Fruit fly (Drosophila melanogaster) whole organism, embryonic: ENCODE results near the gene CG13313.
A peak's percentile ranks its signal among the peaks of the same experiment; 100 is the strongest.

ENCODE experiments used
- C15 ChIP-seq: fragments of 200-800 bp; sonication (Bioruptor generic); IDR thresholded peaks from 3 replicates; pipeline ENCODE4 v1.3.6; 2022; ENCODE audit warnings: missing biosample characterization, missing genetic modification characterization
- CG10147 ChIP-seq: fragments of 200-800 bp; sonication (Bioruptor generic); optimal IDR thresholded peaks from 2 replicates; lab custom pipeline; 2019; ENCODE audit warnings: missing biosample characterization, mild to moderate bottlenecking, missing genetic modification characterization, moderate library complexity
- CG10959 ChIP-seq: fragments of 200-800 bp; sonication (Bioruptor generic); IDR thresholded peaks from 2 replicates; pipeline ENCODE4 v1.3.6; 2022; ENCODE audit warnings: missing biosample characterization, missing genetic modification characterization
- CG11085 ChIP-seq: fragments of 200-800 bp; sonication (Bioruptor generic); IDR thresholded peaks from 2 replicates; pipeline ENCODE4 v1.3.6; 2022; ENCODE audit warnings: missing biosample characterization, missing genetic modification characterization
- CG11696 ChIP-seq: fragments of 200-800 bp; sonication (Bioruptor generic); IDR thresholded peaks from 2 replicates; pipeline ENCODE4 v1.3.6; 2022; ENCODE audit warnings: missing biosample characterization, missing genetic modification characterization
- CG12155 ChIP-seq: fragments of 200-800 bp; sonication (Bioruptor generic); optimal IDR thresholded peaks from 3 replicates; lab custom pipeline; 2016; ENCODE audit warnings: missing biosample characterization, missing genetic modification characterization
- CG1529 ChIP-seq: fragments of 200-800 bp; sonication (Bioruptor generic); optimal IDR thresholded peaks from 3 replicates; lab custom pipeline; 2018; ENCODE audit warnings: missing biosample characterization, missing genetic modification characterization
- CG16779 ChIP-seq: fragments of 200-800 bp; sonication (Bioruptor generic); IDR thresholded peaks from 2 replicates; pipeline ENCODE4 v1.3.6; 2022; ENCODE audit warnings: missing biosample characterization, missing genetic modification characterization
- CG17802 ChIP-seq: fragments of 200-800 bp; sonication (Bioruptor generic); optimal IDR thresholded peaks from 2 replicates; lab custom pipeline; 2018; ENCODE audit warnings: missing biosample characterization, mild to moderate bottlenecking, missing genetic modification characterization, moderate library complexity
- CG1792 ChIP-seq: fragments of 200-800 bp; sonication (Bioruptor generic); optimal IDR thresholded peaks from 2 replicates; lab custom pipeline; 2016; ENCODE audit warnings: missing biosample characterization, missing genetic modification characterization
- CG18599 ChIP-seq: fragments of 200-800 bp; sonication (Bioruptor generic); optimal IDR thresholded peaks from 3 replicates; lab custom pipeline; 2017; ENCODE audit warnings: missing biosample characterization, missing genetic modification characterization, mild to moderate bottlenecking, moderate library complexity, missing genetic modification reagents
- CG31365 ChIP-seq: fragments of 200-800 bp; sonication (Bioruptor generic); optimal IDR thresholded peaks from 2 replicates; lab custom pipeline; 2018; ENCODE audit warnings: missing biosample characterization, mild to moderate bottlenecking, missing genetic modification characterization
- CG34224 ChIP-seq: fragments of 200-800 bp; sonication (Bioruptor generic); IDR thresholded peaks from 3 replicates; pipeline ENCODE4 v1.3.6; 2022; ENCODE audit warnings: missing biosample characterization, missing genetic modification characterization; ENCODE audit not compliant: partially characterized antibody
- CG3838 ChIP-seq: fragments of 200-800 bp; sonication (Bioruptor generic); optimal IDR thresholded peaks from 3 replicates; lab custom pipeline; 2016; ENCODE audit warnings: missing biosample characterization, missing genetic modification characterization
- CG7745 ChIP-seq: fragments of 200-800 bp; sonication (Bioruptor generic); optimal IDR thresholded peaks from 2 replicates; lab custom pipeline; 2018; ENCODE audit warnings: missing biosample characterization, mild to moderate bottlenecking, missing genetic modification characterization, moderate library complexity
- CG7963 ChIP-seq: fragments of 200-800 bp; sonication (Bioruptor generic); IDR thresholded peaks from 3 replicates; pipeline ENCODE4 v1.3.6; 2022; ENCODE audit warnings: missing biosample characterization, missing genetic modification characterization; ENCODE audit not compliant: partially characterized antibody
- CG9817 ChIP-seq: fragments of 200-800 bp; sonication (Bioruptor generic); optimal IDR thresholded peaks from 2 replicates; lab custom pipeline; 2018; ENCODE audit warnings: missing biosample characterization, mild to moderate bottlenecking, missing genetic modification characterization, moderate library complexity
- HHEX ChIP-seq: fragments of 200-800 bp; sonication (Bioruptor generic); optimal IDR thresholded peaks from 3 replicates; lab custom pipeline; 2017; ENCODE audit warnings: missing biosample characterization, mild to moderate bottlenecking, missing genetic modification characterization, missing genetic modification reagents
- Hr39 ChIP-seq: fragments of >200 bp; optimal IDR thresholded peaks from 2 replicates; lab custom pipeline; 2017
- Hr51 ChIP-seq, 2 experiments: fragments of 200-800 bp; sonication (Bioruptor generic); optimal IDR thresholded peaks; 2 replicates in 1 of 2; 3 replicates in 1 of 2; lab custom pipeline; 2016 to 2018; ENCODE audit warnings: missing biosample characterization in 2 of 2, missing genetic modification characterization in 2 of 2, mild to moderate bottlenecking in 1 of 2, moderate library complexity in 1 of 2
- Hsf ChIP-seq: fragments of 200-800 bp; sonication (Bioruptor generic); optimal IDR thresholded peaks from 3 replicates; lab custom pipeline; 2016; ENCODE audit warnings: missing biosample characterization, missing genetic modification characterization
- Kr ChIP-seq: fragments of 200-800 bp; sonication (Bioruptor generic); optimal IDR thresholded peaks from 2 replicates; lab custom pipeline; 2017; ENCODE audit warnings: missing biosample characterization, mild to moderate bottlenecking, missing genetic modification characterization
- Mad ChIP-seq: fragments of 200-800 bp; sonication (Bioruptor generic); optimal IDR thresholded peaks from 2 replicates; lab custom pipeline; 2016; ENCODE audit warnings: missing biosample characterization, missing genetic modification characterization
- Med ChIP-seq: fragments of 200-800 bp; sonication (Bioruptor generic); peaks from one replicate; lab custom pipeline; 2016; ENCODE audit warnings: missing biosample characterization, missing genetic modification characterization, mild to moderate bottlenecking, inconsistent platforms, moderate library complexity
- Oaz ChIP-seq: fragments of 200-800 bp; sonication (Bioruptor generic); IDR thresholded peaks from 2 replicates; pipeline ENCODE4 v1.3.6; 2022; ENCODE audit warnings: missing biosample characterization, missing genetic modification characterization
- Sin3A ChIP-seq: fragments of >200 bp; optimal IDR thresholded peaks from 2 replicates; lab custom pipeline; 2018
- Tbp ChIP-seq: fragments of >200 bp; optimal IDR thresholded peaks from 2 replicates; lab custom pipeline; 2018; ENCODE audit warnings: missing biosample characterization, missing genetic modification characterization
- ab ChIP-seq: fragments of 200-800 bp; sonication (Bioruptor generic); optimal IDR thresholded peaks from 2 replicates; lab custom pipeline; 2016; ENCODE audit warnings: missing biosample characterization, missing genetic modification characterization
- amos ChIP-seq: fragments of 200-800 bp; sonication (Bioruptor generic); IDR thresholded peaks from 2 replicates; pipeline ENCODE4 v1.3.6; 2022; ENCODE audit warnings: missing biosample characterization, missing genetic modification characterization; ENCODE audit not compliant: partially characterized antibody
- bsh ChIP-seq, 2 experiments: fragments of 200-800 bp; sonication (Bioruptor generic); optimal IDR thresholded peaks; 2 replicates each; lab custom pipeline; 2017 to 2018; ENCODE audit warnings: mild to moderate bottlenecking in 2 of 2, missing biosample characterization in 2 of 2, missing genetic modification characterization in 2 of 2, moderate library complexity in 1 of 2
- cad ChIP-seq: fragments of >200 bp; optimal IDR thresholded peaks from 2 replicates; lab custom pipeline; 2017; ENCODE audit warnings: missing biosample characterization, missing genetic modification characterization
- corto ChIP-seq: fragments of 200-800 bp; sonication (Bioruptor generic); optimal IDR thresholded peaks from 2 replicates; lab custom pipeline; 2016; ENCODE audit warnings: missing biosample characterization, mild to moderate bottlenecking, missing genetic modification characterization, moderate library complexity
- crol ChIP-seq: fragments of 200-800 bp; sonication (Bioruptor generic); IDR thresholded peaks from 2 replicates; pipeline ENCODE4 v1.3.6; 2022; ENCODE audit warnings: missing biosample characterization, missing genetic modification characterization
- crp ChIP-seq, 2 experiments: fragments of 200-800 bp; sonication (Bioruptor generic); optimal IDR thresholded peaks; 2 replicates in 1 of 2; 3 replicates in 1 of 2; lab custom pipeline; 2017; ENCODE audit warnings: missing biosample characterization in 2 of 2, missing genetic modification characterization in 2 of 2, mild to moderate bottlenecking in 1 of 2, moderate library complexity in 1 of 2
- fu2 ChIP-seq: fragments of 200-800 bp; sonication (Bioruptor generic); optimal IDR thresholded peaks from 2 replicates; lab custom pipeline; 2016; ENCODE audit warnings: missing biosample characterization, missing genetic modification characterization
- gce ChIP-seq: fragments of 200-800 bp; sonication (Bioruptor generic); IDR thresholded peaks from 3 replicates; pipeline ENCODE4 v1.3.6; 2022; ENCODE audit warnings: missing biosample characterization, missing genetic modification characterization
- grau ChIP-seq: fragments of 200-800 bp; optimal IDR thresholded peaks from 3 replicates; lab custom pipeline; 2019; ENCODE audit warnings: missing biosample characterization, mild to moderate bottlenecking, missing genetic modification characterization, moderate library complexity
- lab ChIP-seq: fragments of 200-800 bp; sonication (Bioruptor generic); optimal IDR thresholded peaks from 3 replicates; lab custom pipeline; 2017; ENCODE audit warnings: missing biosample characterization, missing genetic modification characterization, mild to moderate bottlenecking, moderate library complexity, missing genetic modification reagents
- lov ChIP-seq, 2 experiments: fragments of 200-800 bp in 1 of 2; fragments of >200 bp in 1 of 2; sonication (Bioruptor generic) in 1 of 2; IDR thresholded peaks in 1 of 2; optimal IDR thresholded peaks in 1 of 2; 2 replicates in 1 of 2; 3 replicates in 1 of 2; pipeline versions ENCODE4 v1.3.6 to Lab custom; 2017 to 2022; ENCODE audit warnings: missing biosample characterization in 1 of 2, missing genetic modification characterization in 1 of 2
- luna ChIP-seq: fragments of 200-800 bp; sonication (Bioruptor generic); optimal IDR thresholded peaks from 2 replicates; lab custom pipeline; 2016; ENCODE audit warnings: missing biosample characterization, missing genetic modification characterization
- nerfin-2 ChIP-seq: fragments of 200-800 bp; sonication (Bioruptor generic); IDR thresholded peaks from 2 replicates; pipeline ENCODE4 v1.3.6; 2022; ENCODE audit warnings: missing biosample characterization, missing genetic modification characterization; ENCODE audit not compliant: partially characterized antibody
- oc ChIP-seq: fragments of 200-800 bp; sonication (Bioruptor generic); optimal IDR thresholded peaks from 2 replicates; lab custom pipeline; 2018; ENCODE audit warnings: missing biosample characterization, mild to moderate bottlenecking, missing genetic modification characterization, moderate library complexity
- peb ChIP-seq: fragments of 200-800 bp; sonication (Bioruptor generic); IDR thresholded peaks from 2 replicates; pipeline ENCODE4 v1.3.6; 2022; ENCODE audit warnings: missing biosample characterization, missing genetic modification characterization
- prd ChIP-seq, 3 experiments: fragments of >200 bp in 2 of 3; fragments of 200-800 bp in 1 of 3; sonication (Bioruptor generic) in 1 of 3; optimal IDR thresholded peaks in 2 of 3; IDR thresholded peaks in 1 of 3; 2 replicates in 2 of 3; 3 replicates in 1 of 3; pipeline versions ENCODE4 v1.3.6 to Lab custom; 2017 to 2022; ENCODE audit warnings: missing biosample characterization in 1 of 3, missing genetic modification characterization in 1 of 3
- pum ChIP-seq: fragments of 200-800 bp; sonication (Bioruptor generic); optimal IDR thresholded peaks from 2 replicates; lab custom pipeline; 2016; ENCODE audit warnings: missing biosample characterization, missing genetic modification characterization
- rib ChIP-seq: fragments of 200-800 bp; sonication (Bioruptor generic); IDR thresholded peaks from 2 replicates; pipeline ENCODE4 v1.3.6; 2022; ENCODE audit warnings: missing biosample characterization, missing genetic modification characterization
- slbo ChIP-seq: fragments of 200-800 bp; sonication (Bioruptor generic); IDR thresholded peaks from 2 replicates; pipeline ENCODE4 v1.3.6; 2022; ENCODE audit warnings: missing biosample characterization, missing genetic modification characterization
- stc ChIP-seq: fragments of 200-800 bp; sonication (Bioruptor generic); IDR thresholded peaks from 2 replicates; pipeline ENCODE4 v1.3.6; 2022; ENCODE audit warnings: missing biosample characterization, missing genetic modification characterization

Gene CG13313

dm6 chr3L:8953199-8953956, 5.3 kb upstream of the CG13313 start (continued):
- TF ChIP-seq CG17802 (tag; lab: Kevin White, UChicago) (no peak), Tbp (GFP tag; lab: Kevin White, UChicago) (no peak), lab (GFP tag; lab: Kevin White, UChicago) (peak; percentile 72), luna (no peak), crp (GFP tag; optimal IDR thresholded peaks at IDR 0.05; lab: Kevin White, UChicago) (peak in 1 of 2 experiments; percentile 52), CG31365 (tag; lab: Kevin White, UChicago) (no peak), Oaz (GFP tag; lab: Robert Waterston, UW) (no peak; the same call in 1 of the 2 replicates), grau (tag; lab: Kevin White, UChicago) (peak; percentile 76), Med (GFP tag; lab: Kevin White, UChicago) (peak; percentile 82), ab (GFP tag; lab: Kevin White, UChicago) (no peak), CG7963 (GFP tag; lab: Robert Waterston, UW) (no peak), oc (tag; lab: Kevin White, UChicago) (peak; percentile 27), crol (GFP tag; lab: Robert Waterston, UW) (no peak), Hr51 (GFP tag; optimal IDR thresholded peaks at IDR 0.05; lab: Kevin White, UChicago) (peak in 1 of 2 experiments; percentile 82), gce (GFP tag; lab: Robert Waterston, UW) (no peak), CG12155 (GFP tag; lab: Kevin White, UChicago) (peak; percentile 87), corto (GFP tag; lab: Kevin White, UChicago) (no peak), CG34224 (GFP tag; lab: Robert Waterston, UW) (no peak), CG3838 (GFP tag; lab: Kevin White, UChicago) (no peak), C15 (GFP tag; lab: Robert Waterston, UW) (no peak), peb (GFP tag; lab: Robert Waterston, UW) (0 out of 2 replicates have a peak, but pooled peaks have one; percentile 6), nerfin-2 (GFP tag; lab: Robert Waterston, UW) (0 out of 2 replicates have a peak, but pooled peaks have one; percentile 48), rib (GFP tag; lab: Robert Waterston, UW) (no peak), CG7745 (tag; lab: Kevin White, UChicago) (no peak), Hsf (GFP tag; lab: Kevin White, UChicago) (peak; percentile 52), CG18599 (peak; percentile 82), prd (optimal IDR thresholded peaks at IDR 0.05; lab: Kevin White, UChicago) (no peak), prd (GFP tag; IDR thresholded peaks at IDR 0.05; lab: Robert Waterston, UW) (peak; percentile 40; the same call in 1 of the 3 replicates), CG16779 (GFP tag; lab: Robert Waterston, UW) (no peak), pum (peak; percentile 57), CG11085 (0 out of 2 replicates have a peak, but pooled peaks have one; percentile 19), CG10959 (GFP tag; lab: Robert Waterston, UW) (no peak), slbo (GFP tag; lab: Robert Waterston, UW) (peak; percentile 25), Kr (GFP tag; lab: Kevin White, UChicago) (no peak), HHEX (GFP tag; lab: Kevin White, UChicago) (peak; percentile 75), stc (GFP tag; lab: Robert Waterston, UW) (no peak), CG9817 (tag; lab: Kevin White, UChicago) (peak; percentile 55), Sin3A (lab: Kevin White, UChicago) (no peak), fu2 (GFP tag; lab: Kevin White, UChicago) (no peak), Hr39 (lab: Kevin White, UChicago) (no peak), CG1529 (GFP tag; lab: Kevin White, UChicago) (peak; percentile 42), Mad (GFP tag; lab: Kevin White, UChicago) (peak; percentile 48), CG10147 (GFP tag; lab: Kevin White, UChicago) (peak; percentile 62), CG1792 (GFP tag; lab: Kevin White, UChicago) (no peak), lov (optimal IDR thresholded peaks at IDR 0.05; lab: Kevin White, UChicago) (no peak), lov (GFP tag; IDR thresholded peaks at IDR 0.05; lab: Robert Waterston, UW) (no peak), amos (peak; percentile 42; the same call in 1 of the 2 replicates), cad (GFP tag; lab: Kevin White, UChicago) (no peak), bsh (GFP tag; optimal IDR thresholded peaks at IDR 0.05; lab: Kevin White, UChicago) (peak; percentile 64), CG11696 (GFP tag; lab: Robert Waterston, UW) (no peak)
